Fruit fly (Drosophila melanogaster): Measurements from ENCODE around the gene Pmvk.

Pmvk gene

DNA sequence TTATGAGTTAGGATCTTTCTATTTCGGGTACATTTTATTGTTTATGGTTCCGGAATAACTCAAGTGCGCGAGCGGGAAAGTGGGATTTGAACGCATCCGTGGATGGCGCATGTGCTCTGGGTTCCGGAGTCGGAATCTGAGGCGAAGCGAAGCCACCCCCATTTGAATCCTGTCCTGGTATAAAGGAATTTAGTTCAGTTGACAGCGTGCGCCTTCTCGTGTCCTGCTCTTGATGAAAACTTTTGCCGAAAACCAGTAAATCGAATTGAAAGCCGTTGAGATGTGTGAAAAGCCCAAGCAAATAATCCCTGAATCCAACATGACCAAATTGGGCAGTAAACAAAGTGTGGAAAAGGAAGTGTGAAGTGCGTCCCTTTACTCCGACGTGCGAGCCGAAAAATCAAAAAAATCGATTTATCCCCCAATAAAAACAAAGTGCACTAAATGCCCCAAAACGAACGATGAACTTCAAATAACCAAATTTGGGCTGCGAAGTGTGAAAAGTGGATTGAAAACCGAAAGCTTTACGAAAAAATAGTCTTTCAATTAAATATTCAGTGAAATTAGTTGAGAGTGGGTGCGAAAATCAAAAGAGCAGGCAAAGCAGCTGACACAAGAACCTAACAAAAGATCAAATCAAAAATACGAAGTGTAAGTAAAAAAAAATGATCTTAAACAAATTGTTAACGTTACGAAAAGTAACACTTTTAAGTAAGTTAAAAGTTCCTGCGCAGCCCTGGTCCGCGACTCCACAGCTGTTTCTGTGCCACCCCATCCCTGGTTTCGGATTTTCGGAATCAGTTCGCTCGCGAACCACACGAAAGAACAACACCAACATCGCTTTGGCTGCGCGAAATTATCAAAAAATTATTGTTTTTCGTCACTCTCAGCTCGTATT is 6.5 kb upstream of the Pmvk start, which contains the start of gene Lar (continued):
- TF ChIP-seq mirr (GFP tag; optimal IDR thresholded peaks at IDR 0.05) = peak; percentile 37
- TF ChIP-seq Fer1 (GFP tag; optimal IDR thresholded peaks at IDR 0.05) = peak; percentile 57
- TF ChIP-seq CG18764 (GFP tag; optimal IDR thresholded peaks at IDR 0.05) = peak; percentile 30
- no peak for TF ChIP-seq Gsc (GFP tag; IDR thresholded peaks at IDR 0.05)
- TF ChIP-seq CG12104 (GFP tag; optimal IDR thresholded peaks at IDR 0.05) = no peak
- TF ChIP-seq ato (GFP tag; IDR thresholded peaks at IDR 0.05; ENCODE audit: partially characterized antibody) = no peak
- TF ChIP-seq Hr3 (GFP tag; optimal IDR thresholded peaks at IDR 0.05) = peak; percentile 41
- peak; percentile 42 for TF ChIP-seq CG8388 (GFP tag; optimal IDR thresholded peaks at IDR 0.05)
- peak; percentile 58 for TF ChIP-seq Lhr (GFP tag; optimal IDR thresholded peaks at IDR 0.05)
- TF ChIP-seq Bgb (GFP tag; IDR thresholded peaks at IDR 0.05; ENCODE audit: partially characterized antibody) = 0 out of 2 replicates have a peak, but pooled peaks have one; percentile 22
- TF ChIP-seq CG13287 (GFP tag; IDR thresholded peaks at IDR 0.05; ENCODE audit: partially characterized antibody) = peak; percentile 54
- TF ChIP-seq kni (GFP tag; optimal IDR thresholded peaks at IDR 0.05) = peak; percentile 41
- peak; percentile 39 for TF ChIP-seq kay (GFP tag; optimal IDR thresholded peaks at IDR 0.05)
- peak; percentile 39; the same call in 1 of the 2 replicates for TF ChIP-seq CG6689 (GFP tag; IDR thresholded peaks at IDR 0.05)
- peak; percentile 47 for TF ChIP-seq CG7839 (tag; optimal IDR thresholded peaks at IDR 0.05)
- peak; percentile 1 for TF ChIP-seq CG18476 (GFP tag; optimal IDR thresholded peaks at IDR 0.05)
- 0 out of 2 replicates have a peak, but pooled peaks have one; percentile 14 for TF ChIP-seq sna (GFP tag; IDR thresholded peaks at IDR 0.05; ENCODE audit: partially characterized antibody)
- TF ChIP-seq MBD-R2 (GFP tag; IDR thresholded peaks at IDR 0.05) = peak; percentile 91
- TF ChIP-seq CG13296 (GFP tag; optimal IDR thresholded peaks at IDR 0.05) = peak; percentile 64
- TF ChIP-seq CG14965 (GFP tag; optimal IDR thresholded peaks at IDR 0.05; ENCODE audit: borderline replicate concordance) = no peak
- peak; percentile 40 for TF ChIP-seq tx (GFP tag; optimal IDR thresholded peaks at IDR 0.05)
- no peak for TF ChIP-seq Kr (GFP tag; optimal IDR thresholded peaks at IDR 0.05)
- no peak for TF ChIP-seq fru (optimal IDR thresholded peaks at IDR 0.05)
- peak; percentile 79 for TF ChIP-seq Rfx (GFP tag; IDR thresholded peaks at IDR 0.05)
- TF ChIP-seq pb (GFP tag; optimal IDR thresholded peaks at IDR 0.05) = peak; percentile 23
- peak; percentile 44 for TF ChIP-seq CG6813 (GFP tag; optimal IDR thresholded peaks at IDR 0.05)
- peak; percentile 64 for TF ChIP-seq p53 (GFP tag; optimal IDR thresholded peaks at IDR 0.05)
- peak; percentile 40 for TF ChIP-seq CG12769 (tag; optimal IDR thresholded peaks at IDR 0.05)
- peak; percentile 43 for TF ChIP-seq en (GFP tag; optimal IDR thresholded peaks at IDR 0.05)
- no peak for TF ChIP-seq pan (optimal IDR thresholded peaks at IDR 0.05)
- TF ChIP-seq pan (GFP tag; optimal IDR thresholded peaks at IDR 0.05 in 1 of 2, IDR thresholded peaks at IDR 0.05 in 1 of 2) = peak in 1 of 2 experiments; percentile 73
- peak; percentile 47 for TF ChIP-seq CG7271 (tag; optimal IDR thresholded peaks at IDR 0.05)
- no peak for TF ChIP-seq Scr (GFP tag; IDR thresholded peaks at IDR 0.05; ENCODE audit: partially characterized antibody)
- TF ChIP-seq sima (GFP tag; optimal IDR thresholded peaks at IDR 0.05) = no peak
- TF ChIP-seq CG10147 (GFP tag; optimal IDR thresholded peaks at IDR 0.05) = peak; percentile 39
- peak; percentile 68 for TF ChIP-seq Atf6 (GFP tag; IDR thresholded peaks at IDR 0.05)
- peak; percentile 37; the same call in 1 of the 3 replicates for TF ChIP-seq Optix (GFP tag; IDR thresholded peaks at IDR 0.05)
- TF ChIP-seq Ets97D (GFP tag; optimal IDR thresholded peaks at IDR 0.05) = peak; percentile 75
- TF ChIP-seq Dll (GFP tag; IDR thresholded peaks at IDR 0.05; ENCODE audit: partially characterized antibody) = peak; percentile 30; the same call in 1 of the 4 replicates
- TF ChIP-seq caup (GFP tag; optimal IDR thresholded peaks at IDR 0.05; ENCODE audit: severe bottlenecking) = peak; percentile 57
- peak; percentile 74 for TF ChIP-seq Antp (GFP tag; optimal IDR thresholded peaks at IDR 0.05)
- TF ChIP-seq CG8944 (GFP tag; optimal IDR thresholded peaks at IDR 0.05) = peak; percentile 56
- TF ChIP-seq odd (GFP tag; optimal IDR thresholded peaks at IDR 0.05) = peak; percentile 8
- TF ChIP-seq CG4854 (GFP tag; optimal IDR thresholded peaks at IDR 0.05) = peak; percentile 39
- TF ChIP-seq Myb (GFP tag; optimal IDR thresholded peaks at IDR 0.05) = peak; percentile 77
- peak; percentile 66 for TF ChIP-seq CG13424 (tag; optimal IDR thresholded peaks at IDR 0.05)
- no peak for TF ChIP-seq CG8290 (GFP tag; optimal IDR thresholded peaks at IDR 0.05)
- TF ChIP-seq CG8290 (tag; optimal IDR thresholded peaks at IDR 0.05) = peak; percentile 17 to 81

All from whole organism, embryonic.